Worm (Caenorhabditis elegans) whole organism, mixed stage, embryonic: ENCODE measurements around the gene algn-5.

ENCODE experiments used
- bed-3 ChIP-seq: fragments of 200-800 bp; sonication (Bioruptor generic); optimal IDR thresholded peaks from 3 replicates; lab custom pipeline; 2018; ENCODE audit warnings: mild to moderate bottlenecking, missing genetic modification characterization, moderate library complexity, missing compliant biosample characterization
- ceh-83 ChIP-seq: fragments of 200-800 bp; sonication (Bioruptor generic); optimal IDR thresholded peaks from 2 replicates; lab custom pipeline; 2018; ENCODE audit warnings: mild to moderate bottlenecking, missing genetic modification characterization, missing compliant biosample characterization
- mep-1 ChIP-seq: fragments of 150-350 bp; optimal IDR thresholded peaks from 2 replicates; lab custom pipeline; 2017; ENCODE audit warnings: missing biosample characterization, missing genetic modification reagents, missing genetic modification characterization, inconsistent platforms
- nhr-2 ChIP-seq: fragments of 150-350 bp; optimal IDR thresholded peaks from 2 replicates; lab custom pipeline; 2014; ENCODE audit warnings: missing biosample characterization, missing genetic modification characterization
- nhr-28 ChIP-seq: fragments of 150-350 bp; optimal IDR thresholded peaks from 2 replicates; lab custom pipeline; 2014; ENCODE audit warnings: missing biosample characterization, missing genetic modification characterization
- nhr-76 ChIP-seq: sonication (generic microtip); optimal IDR thresholded peaks from 2 replicates; lab custom pipeline; 2017; ENCODE audit warnings: missing biosample characterization, missing genetic modification characterization
- pha-4 ChIP-seq: fragments of 150-350 bp; optimal IDR thresholded peaks from 2 replicates; lab custom pipeline; 2018; ENCODE audit warnings: missing biosample characterization, missing genetic modification reagents, missing genetic modification characterization

DNA sequence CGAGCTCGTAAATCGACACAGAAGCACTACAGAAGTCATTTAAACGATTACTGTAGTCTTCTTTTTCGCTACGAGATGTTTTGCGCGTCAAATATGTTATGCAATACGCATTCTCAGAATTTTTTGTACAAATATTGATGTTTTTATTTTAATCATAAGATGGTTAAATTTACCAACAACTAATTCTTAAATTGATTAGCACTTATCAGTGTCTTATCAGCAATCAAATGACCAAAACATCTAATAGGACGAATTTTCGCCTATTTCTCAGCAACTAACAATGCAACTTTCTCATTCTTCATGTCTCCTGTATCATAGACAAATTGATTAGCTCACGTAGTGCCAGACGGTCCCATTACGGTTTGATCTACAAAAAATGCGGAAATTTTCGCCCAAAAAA lies 9.5 kb upstream of the algn-5 start:
- TF ChIP-seq mep-1 (no peak), nhr-76 (tag; lab: Kevin White, UChicago) (no peak), pha-4 (tag; lab: Kevin White, UChicago) (no peak), bed-3 (GFP tag; lab: Kevin White, UChicago) (no peak), nhr-28 (no peak), ceh-83 (no peak), nhr-2 (tag; lab: Kevin White, UChicago) (no peak)
